Worm (Caenorhabditis elegans) whole organism, L3 larva: ENCODE data around the gene Y97E10AR.3.

ENCODE experiments used
- R02D3.7 ChIP-seq: fragments of 150-350 bp; optimal IDR thresholded peaks from 2 replicates; lab custom pipeline; 2014; ENCODE audit warnings: missing biosample characterization, missing genetic modification characterization
- ZK546.5 ChIP-seq: sonication (generic microtip); optimal IDR thresholded peaks from 2 replicates; lab custom pipeline; 2017; ENCODE audit warnings: missing biosample characterization, missing genetic modification characterization
- aly-2 ChIP-seq: fragments of 150-350 bp; optimal IDR thresholded peaks from 2 replicates; lab custom pipeline; 2014; ENCODE audit warnings: missing biosample characterization, missing genetic modification characterization
- ama-1 ChIP-seq: fragments of 150-350 bp; optimal IDR thresholded peaks from 2 replicates; lab custom pipeline; 2018
- ceh-16 ChIP-seq: sonication (generic microtip); optimal IDR thresholded peaks from 2 replicates; lab custom pipeline; 2017; ENCODE audit warnings: missing biosample characterization, missing genetic modification characterization
- ceh-28 ChIP-seq: fragments of 150-350 bp; optimal IDR thresholded peaks from 2 replicates; lab custom pipeline; 2014; ENCODE audit warnings: missing biosample characterization, missing genetic modification reagents, missing genetic modification characterization
- ceh-82 ChIP-seq: fragments of 150-350 bp; optimal IDR thresholded peaks from 2 replicates; lab custom pipeline; 2014; ENCODE audit warnings: missing biosample characterization, missing genetic modification characterization
- ceh-9 ChIP-seq: sonication (generic microtip); optimal IDR thresholded peaks from 2 replicates; lab custom pipeline; 2018; ENCODE audit warnings: missing biosample characterization, missing genetic modification characterization
- egl-27 ChIP-seq: sonication (generic microtip); optimal IDR thresholded peaks from 4 replicates; lab custom pipeline; 2017; ENCODE audit warnings: missing biosample characterization, missing genetic modification reagents, missing genetic modification characterization
- egl-5 ChIP-seq: fragments of 150-350 bp; optimal IDR thresholded peaks from 2 replicates; lab custom pipeline; 2017; ENCODE audit warnings: missing biosample characterization, missing genetic modification reagents, missing genetic modification characterization, inconsistent platforms
- elt-1 ChIP-seq: fragments of 150-350 bp; optimal IDR thresholded peaks from 2 replicates; lab custom pipeline; 2014; ENCODE audit warnings: missing biosample characterization, missing genetic modification characterization
- elt-2 ChIP-seq: sonication (generic microtip); optimal IDR thresholded peaks from 2 replicates; lab custom pipeline; 2016; ENCODE audit warnings: missing genetic modification reagents, mild to moderate bottlenecking, missing genetic modification characterization, missing compliant biosample characterization
- elt-3 ChIP-seq, 3 experiments: fragments of 150-350 bp in 1 of 3; sonication (generic microtip) in 2 of 3; optimal IDR thresholded peaks; 2 replicates in 2 of 3; 4 replicates in 1 of 3; lab custom pipeline; 2014 to 2017; ENCODE audit warnings: missing biosample characterization in 3 of 3, missing genetic modification characterization in 3 of 3
- fos-1 ChIP-seq: fragments of 150-350 bp; optimal IDR thresholded peaks from 2 replicates; lab custom pipeline; 2014; ENCODE audit warnings: missing biosample characterization, missing genetic modification characterization
- jun-1 ChIP-seq: fragments of 150-350 bp; optimal IDR thresholded peaks from 2 replicates; lab custom pipeline; 2014; ENCODE audit warnings: missing biosample characterization, missing genetic modification reagents, missing genetic modification characterization
- lin-15B ChIP-seq: fragments of 150-350 bp; optimal IDR thresholded peaks from 2 replicates; lab custom pipeline; 2014; ENCODE audit warnings: missing biosample characterization, missing genetic modification characterization
- lin-39 ChIP-seq: fragments of 150-350 bp; optimal IDR thresholded peaks from 2 replicates; lab custom pipeline; 2018; ENCODE audit warnings: missing biosample characterization, missing genetic modification reagents, missing genetic modification characterization
- lsy-12 ChIP-seq: sonication (generic microtip); optimal IDR thresholded peaks from 2 replicates; lab custom pipeline; 2016; ENCODE audit warnings: mild to moderate bottlenecking, missing genetic modification characterization, missing compliant biosample characterization
- mdl-1 ChIP-seq: fragments of 150-350 bp; optimal IDR thresholded peaks from 2 replicates; lab custom pipeline; 2014; ENCODE audit warnings: missing biosample characterization, missing genetic modification characterization
- nfya-1 ChIP-seq: sonication (generic microtip); optimal IDR thresholded peaks from 2 replicates; lab custom pipeline; 2017; ENCODE audit warnings: missing genetic modification characterization, mild to moderate bottlenecking, missing compliant biosample characterization, antibody characterized with exemption, moderate library complexity; ENCODE audit not compliant: insufficient read depth
- nhr-12 ChIP-seq: fragments of 150-350 bp; optimal IDR thresholded peaks from 2 replicates; lab custom pipeline; 2014; ENCODE audit warnings: missing biosample characterization, missing genetic modification characterization
- nhr-23 ChIP-seq: fragments of 150-350 bp; optimal IDR thresholded peaks from 2 replicates; lab custom pipeline; 2014; ENCODE audit warnings: missing biosample characterization, missing genetic modification reagents, missing genetic modification characterization
- nhr-237 ChIP-seq: fragments of 150-350 bp; optimal IDR thresholded peaks from 2 replicates; lab custom pipeline; 2014; ENCODE audit warnings: missing biosample characterization, missing genetic modification characterization
- nhr-28 ChIP-seq: fragments of 150-350 bp; optimal IDR thresholded peaks from 2 replicates; lab custom pipeline; 2014; ENCODE audit warnings: missing biosample characterization, missing genetic modification characterization
- nhr-43 ChIP-seq: sonication (generic microtip); optimal IDR thresholded peaks from 2 replicates; lab custom pipeline; 2016; ENCODE audit warnings: mild to moderate bottlenecking, missing genetic modification characterization, missing compliant biosample characterization; ENCODE audit not compliant: poor library complexity, severe bottlenecking
- nhr-77 ChIP-seq: fragments of 150-350 bp; optimal IDR thresholded peaks from 2 replicates; lab custom pipeline; 2014; ENCODE audit warnings: missing biosample characterization, missing genetic modification characterization
- pqm-1 ChIP-seq: fragments of 150-350 bp; optimal IDR thresholded peaks from 2 replicates; lab custom pipeline; 2017; ENCODE audit warnings: missing biosample characterization, missing genetic modification characterization, inconsistent platforms
- sea-2 ChIP-seq: fragments of 150-350 bp; sonication (generic microtip); optimal IDR thresholded peaks from 4 replicates; lab custom pipeline; 2014; ENCODE audit warnings: missing biosample characterization, missing genetic modification reagents, missing genetic modification characterization
- skn-1 ChIP-seq: fragments of 150-350 bp; optimal IDR thresholded peaks from 2 replicates; lab custom pipeline; 2014; ENCODE audit warnings: missing biosample characterization, missing genetic modification characterization
- snpc-4 ChIP-seq: fragments of 150-350 bp; optimal IDR thresholded peaks from 2 replicates; lab custom pipeline; 2014; ENCODE audit warnings: missing biosample characterization, missing genetic modification characterization
- tbx-2 ChIP-seq: sonication (generic microtip); optimal IDR thresholded peaks from 2 replicates; lab custom pipeline; 2016; ENCODE audit warnings: mild to moderate bottlenecking, missing genetic modification characterization, missing compliant biosample characterization
- unc-39 ChIP-seq: sonication (generic microtip); optimal IDR thresholded peaks from 4 replicates; lab custom pipeline; 2017; ENCODE audit warnings: missing biosample characterization, missing genetic modification characterization
- unc-62 ChIP-seq: fragments of 150-350 bp; sonication (generic microtip); optimal IDR thresholded peaks from 4 replicates; lab custom pipeline; 2014; ENCODE audit warnings: missing biosample characterization, missing genetic modification reagents, missing genetic modification characterization
- zag-1 ChIP-seq: fragments of 150-350 bp; optimal IDR thresholded peaks from 2 replicates; lab custom pipeline; 2014; ENCODE audit warnings: missing biosample characterization, missing genetic modification characterization

Y97E10AR.3 gene

DNA sequence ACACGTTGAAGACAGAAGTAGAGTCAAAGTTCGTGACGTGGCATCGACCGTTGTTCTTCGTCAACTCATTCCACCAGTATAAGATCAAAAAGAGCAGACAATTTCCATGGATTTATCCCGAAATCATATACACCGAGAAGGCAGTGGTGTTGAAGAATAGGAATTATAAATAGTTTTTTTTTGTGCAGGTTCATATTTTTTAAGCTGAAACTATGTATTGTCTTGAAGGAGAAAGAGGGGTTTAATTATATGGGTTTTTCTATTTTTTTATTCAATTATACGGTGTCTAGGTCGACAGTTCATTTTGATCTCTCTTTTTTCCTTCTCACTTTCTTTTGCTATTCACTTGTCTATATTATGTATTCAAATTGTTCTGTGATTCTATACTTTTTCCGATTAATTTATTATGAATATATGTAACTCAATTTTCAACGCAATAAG is 31.8 kb upstream of the Y97E10AR.3 start:
- no peak for TF ChIP-seq lin-39 (tag; lab: Kevin White, UChicago)
- TF ChIP-seq fos-1 (tag; lab: Kevin White, UChicago), result peak; percentile 72
- no peak for TF ChIP-seq nhr-77 (tag; lab: Kevin White, UChicago)
- TF ChIP-seq ama-1 (lab: Kevin White, UChicago), result no peak
- peak; percentile 24 for TF ChIP-seq nhr-28 (tag; lab: Kevin White, UChicago)
- TF ChIP-seq nhr-43, result peak; percentile 85
- no peak for TF ChIP-seq jun-1
- no peak for TF ChIP-seq ceh-28 (tag; lab: Kevin White, UChicago)
- TF ChIP-seq lsy-12 (tag; lab: Kevin White, UChicago), result peak; percentile 37
- peak; percentile 90 for TF ChIP-seq nhr-23 (tag; lab: Kevin White, UChicago)
- peak in 1 of 3 experiments; percentile 4 for TF ChIP-seq elt-3 (tag; optimal IDR thresholded peaks at IDR 0.05; lab: Kevin White, UChicago)
- TF ChIP-seq tbx-2 (tag; lab: Kevin White, UChicago), result peak; percentile 83
- peak; percentile 23 for TF ChIP-seq ceh-16 (tag; lab: Kevin White, UChicago)
- TF ChIP-seq, all 47 proteins: peak for 8

DNA sequence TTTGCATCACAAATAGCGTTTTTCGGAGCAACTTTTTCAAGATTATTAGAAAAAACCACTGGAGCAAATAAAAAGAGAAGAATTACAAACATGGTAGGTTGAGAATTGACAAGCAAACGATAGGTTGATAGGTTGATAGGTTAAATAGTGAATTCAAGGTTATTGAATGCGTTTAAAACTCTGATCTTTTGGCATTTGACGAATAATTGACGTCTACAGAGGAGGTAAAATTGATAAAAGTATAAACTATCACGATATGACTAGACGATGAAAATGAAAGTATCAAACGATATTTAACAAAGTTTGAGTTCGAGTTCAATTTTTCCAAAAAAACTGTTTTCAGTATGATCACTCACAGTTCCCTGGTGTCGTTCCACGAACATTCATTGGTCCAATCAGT is 28.6 kb upstream of the Y97E10AR.3 start, which contains the start of gene ZC513.14:
TSS of gene ZC513.14 (minus strand) at position 101 of the 400 bp plus-strand sequence.
- no peak for TF ChIP-seq snpc-4 (tag; lab: Kevin White, UChicago)
- no peak for TF ChIP-seq sea-2
- TF ChIP-seq, all 47 proteins: peak for 0

DNA sequence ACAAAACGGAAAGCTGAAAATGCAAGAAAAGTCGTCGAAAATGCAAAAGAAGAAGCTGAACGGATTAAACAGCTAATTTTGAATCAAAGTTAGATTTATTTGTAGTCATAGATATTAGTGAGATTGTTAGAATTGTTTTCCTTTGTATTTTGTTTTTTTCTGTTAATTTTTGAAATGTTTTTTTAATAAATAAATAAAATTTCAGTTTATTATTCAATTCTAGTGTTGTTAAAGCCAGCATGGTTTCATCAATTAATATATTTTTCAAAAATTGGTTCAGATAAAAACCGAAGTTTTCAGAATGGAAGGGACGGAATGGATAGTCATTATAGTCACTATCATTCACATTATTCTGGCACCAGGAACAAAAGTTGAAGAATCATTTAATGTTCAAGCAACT is 27.5 kb upstream of the Y97E10AR.3 start, which contains the start of gene algn-12:
TSS of gene algn-12 (plus strand) at position 301 of the 400 bp plus-strand sequence.
- TF ChIP-seq jun-1, result no peak
- TF ChIP-seq ceh-9 (tag; lab: Kevin White, UChicago), result no peak
- no peak for TF ChIP-seq skn-1 (tag; lab: Kevin White, UChicago)
- TF ChIP-seq elt-2, result no peak
- no peak for TF ChIP-seq egl-5 (tag; lab: Kevin White, UChicago)
- TF ChIP-seq aly-2, result no peak
- no peak for TF ChIP-seq nhr-12
- TF ChIP-seq mdl-1, result no peak
- no peak for TF ChIP-seq pqm-1
- TF ChIP-seq egl-27 (tag; lab: Kevin White, UChicago), result no peak
- TF ChIP-seq nhr-237 (tag; lab: Kevin White, UChicago), result no peak
- no peak for TF ChIP-seq fos-1 (tag; lab: Kevin White, UChicago)
- no peak for TF ChIP-seq nhr-28 (tag; lab: Kevin White, UChicago)
- TF ChIP-seq unc-62 (GFP tag; lab: Kevin White, UChicago), result no peak
- TF ChIP-seq elt-1 (tag; lab: Kevin White, UChicago), result no peak
- TF ChIP-seq ceh-82 (tag; lab: Kevin White, UChicago), result no peak
- TF ChIP-seq zag-1 (tag; lab: Kevin White, UChicago), result no peak
- no peak for TF ChIP-seq unc-39
- TF ChIP-seq, all 47 proteins: peak for 0

DNA sequence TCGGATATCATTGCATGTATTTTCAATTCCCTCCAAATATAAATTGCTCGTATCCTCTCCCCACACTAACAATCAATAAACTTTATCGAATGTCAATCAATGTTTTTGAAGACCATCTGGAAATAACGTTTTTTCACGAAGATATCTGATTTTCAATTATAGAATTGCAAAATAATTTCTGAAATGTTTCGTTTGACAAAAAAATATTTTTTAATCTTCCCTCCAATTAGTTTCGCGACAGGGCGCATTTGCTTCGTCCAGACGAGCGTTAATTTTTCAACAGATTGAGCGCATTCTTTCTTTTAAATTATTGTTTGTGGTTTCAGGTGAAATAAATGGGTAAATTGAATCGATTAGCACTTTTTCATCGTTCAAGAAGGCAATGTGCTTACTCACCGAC is 23.8 kb upstream of the Y97E10AR.3 start, which contains the start of gene vars-1:
TSS of gene vars-1 (plus strand) at position 291 of the 400 bp plus-strand sequence.
- TF ChIP-seq R02D3.7 (peak; percentile 28), nhr-23 (tag; lab: Kevin White, UChicago) (peak; percentile 57), lin-15B (tag; lab: Kevin White, UChicago) (peak; percentile 67), lin-39 (tag; lab: Kevin White, UChicago) (no peak), elt-2 (peak; percentile 13), ZK546.5 (tag; lab: Kevin White, UChicago) (no peak), nfya-1 (tag; lab: Kevin White, UChicago) (peak; percentile 57)

DNA sequence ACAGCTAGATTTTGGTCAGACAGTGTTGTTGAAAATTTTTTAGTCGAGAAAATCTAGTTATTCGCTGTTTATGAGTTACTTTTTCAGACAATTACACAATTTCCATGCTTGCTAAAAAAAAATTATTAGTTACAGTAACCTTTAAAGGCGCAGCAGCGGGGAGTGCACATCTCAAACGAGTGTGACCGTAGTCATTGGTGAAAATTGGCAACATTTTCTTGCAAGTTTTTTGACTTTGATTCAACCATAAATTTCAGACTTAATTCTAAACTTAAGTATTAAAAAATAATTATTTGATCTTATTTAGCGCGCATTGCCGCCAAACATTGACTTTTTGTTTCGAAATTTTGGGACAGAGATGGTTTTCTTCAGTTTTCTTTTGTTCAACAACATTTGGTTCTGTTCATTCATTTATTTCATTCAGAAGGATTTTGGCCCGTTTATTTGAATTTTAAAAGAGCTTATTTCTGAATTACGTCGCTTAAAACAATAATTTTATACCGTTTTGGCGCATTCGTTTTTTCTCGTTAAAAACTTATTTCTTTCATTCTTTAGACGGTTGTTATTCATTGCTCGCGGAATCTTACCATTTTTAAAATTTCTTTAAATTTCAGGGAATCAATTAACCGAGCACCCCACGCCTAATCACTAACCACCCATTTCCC is 21.6 kb upstream of the Y97E10AR.3 start, which contains the start of gene oma-2:
TSS of gene oma-2 (plus strand) at position 615 of the 665 bp plus-strand sequence.
- peak; percentile 57 for TF ChIP-seq nhr-43
- no peak for TF ChIP-seq nhr-77 (tag; lab: Kevin White, UChicago)
